Worm (Caenorhabditis elegans) whole organism, L3 larva: ENCODE data around the gene irk-1.

Source experiments
- R02D3.7 ChIP-seq: fragments of 150-350 bp; optimal IDR thresholded peaks from 2 replicates; lab custom pipeline; 2014; ENCODE audit warnings: missing biosample characterization, missing genetic modification characterization
- ZK546.5 ChIP-seq: sonication (generic microtip); optimal IDR thresholded peaks from 2 replicates; lab custom pipeline; 2017; ENCODE audit warnings: missing biosample characterization, missing genetic modification characterization
- aly-2 ChIP-seq: fragments of 150-350 bp; optimal IDR thresholded peaks from 2 replicates; lab custom pipeline; 2014; ENCODE audit warnings: missing biosample characterization, missing genetic modification characterization
- ama-1 ChIP-seq: fragments of 150-350 bp; optimal IDR thresholded peaks from 2 replicates; lab custom pipeline; 2018
- ceh-16 ChIP-seq: sonication (generic microtip); optimal IDR thresholded peaks from 2 replicates; lab custom pipeline; 2017; ENCODE audit warnings: missing biosample characterization, missing genetic modification characterization
- ceh-28 ChIP-seq: fragments of 150-350 bp; optimal IDR thresholded peaks from 2 replicates; lab custom pipeline; 2014; ENCODE audit warnings: missing biosample characterization, missing genetic modification reagents, missing genetic modification characterization
- ceh-82 ChIP-seq: fragments of 150-350 bp; optimal IDR thresholded peaks from 2 replicates; lab custom pipeline; 2014; ENCODE audit warnings: missing biosample characterization, missing genetic modification characterization
- ceh-9 ChIP-seq: sonication (generic microtip); optimal IDR thresholded peaks from 2 replicates; lab custom pipeline; 2018; ENCODE audit warnings: missing biosample characterization, missing genetic modification characterization
- daf-12 ChIP-seq: fragments of 150-350 bp; optimal IDR thresholded peaks from 2 replicates; lab custom pipeline; 2014; ENCODE audit warnings: missing biosample characterization, missing genetic modification reagents, missing genetic modification characterization
- egl-27 ChIP-seq: sonication (generic microtip); optimal IDR thresholded peaks from 4 replicates; lab custom pipeline; 2017; ENCODE audit warnings: missing biosample characterization, missing genetic modification reagents, missing genetic modification characterization
- egl-5 ChIP-seq: fragments of 150-350 bp; optimal IDR thresholded peaks from 2 replicates; lab custom pipeline; 2017; ENCODE audit warnings: missing biosample characterization, missing genetic modification reagents, missing genetic modification characterization, inconsistent platforms
- elt-1 ChIP-seq: fragments of 150-350 bp; optimal IDR thresholded peaks from 2 replicates; lab custom pipeline; 2014; ENCODE audit warnings: missing biosample characterization, missing genetic modification characterization
- elt-2 ChIP-seq: sonication (generic microtip); optimal IDR thresholded peaks from 2 replicates; lab custom pipeline; 2016; ENCODE audit warnings: missing genetic modification reagents, mild to moderate bottlenecking, missing genetic modification characterization, missing compliant biosample characterization
- elt-3 ChIP-seq, 3 experiments: fragments of 150-350 bp in 1 of 3; sonication (generic microtip) in 2 of 3; optimal IDR thresholded peaks; 2 replicates in 2 of 3; 4 replicates in 1 of 3; lab custom pipeline; 2014 to 2017; ENCODE audit warnings: missing biosample characterization in 3 of 3, missing genetic modification characterization in 3 of 3
- eor-1 ChIP-seq, 2 experiments: fragments of 150-350 bp; optimal IDR thresholded peaks; 2 replicates each; lab custom pipeline; 2014 to 2018; ENCODE audit warnings: missing biosample characterization in 2 of 2, missing genetic modification characterization in 2 of 2
- fkh-10 ChIP-seq: sonication (generic microtip); optimal IDR thresholded peaks from 2 replicates; lab custom pipeline; 2017; ENCODE audit warnings: missing biosample characterization, missing genetic modification reagents, missing genetic modification characterization
- fkh-2 ChIP-seq: fragments of 150-350 bp; optimal IDR thresholded peaks from 2 replicates; lab custom pipeline; 2014; ENCODE audit warnings: missing biosample characterization, missing genetic modification reagents, missing genetic modification characterization
- fos-1 ChIP-seq: fragments of 150-350 bp; optimal IDR thresholded peaks from 2 replicates; lab custom pipeline; 2014; ENCODE audit warnings: missing biosample characterization, missing genetic modification characterization
- hmg-11 ChIP-seq: sonication (generic microtip); optimal IDR thresholded peaks from 2 replicates; lab custom pipeline; 2016; ENCODE audit warnings: missing genetic modification characterization, missing compliant biosample characterization
- jun-1 ChIP-seq: fragments of 150-350 bp; optimal IDR thresholded peaks from 2 replicates; lab custom pipeline; 2014; ENCODE audit warnings: missing biosample characterization, missing genetic modification reagents, missing genetic modification characterization
- lin-15B ChIP-seq: fragments of 150-350 bp; optimal IDR thresholded peaks from 2 replicates; lab custom pipeline; 2014; ENCODE audit warnings: missing biosample characterization, missing genetic modification characterization
- lin-39 ChIP-seq: fragments of 150-350 bp; optimal IDR thresholded peaks from 2 replicates; lab custom pipeline; 2018; ENCODE audit warnings: missing biosample characterization, missing genetic modification reagents, missing genetic modification characterization
- lsy-12 ChIP-seq: sonication (generic microtip); optimal IDR thresholded peaks from 2 replicates; lab custom pipeline; 2016; ENCODE audit warnings: mild to moderate bottlenecking, missing genetic modification characterization, missing compliant biosample characterization
- mdl-1 ChIP-seq: fragments of 150-350 bp; optimal IDR thresholded peaks from 2 replicates; lab custom pipeline; 2014; ENCODE audit warnings: missing biosample characterization, missing genetic modification characterization
- mml-1 ChIP-seq: fragments of 150-350 bp; sonication (generic microtip); optimal IDR thresholded peaks from 3 replicates; lab custom pipeline; 2014; ENCODE audit warnings: missing biosample characterization, missing genetic modification characterization
- nfya-1 ChIP-seq: sonication (generic microtip); optimal IDR thresholded peaks from 2 replicates; lab custom pipeline; 2017; ENCODE audit warnings: missing genetic modification characterization, mild to moderate bottlenecking, missing compliant biosample characterization, antibody characterized with exemption, moderate library complexity; ENCODE audit not compliant: insufficient read depth
- nhr-11 ChIP-seq: fragments of 150-350 bp; optimal IDR thresholded peaks from 2 replicates; lab custom pipeline; 2014; ENCODE audit warnings: missing biosample characterization, missing genetic modification characterization
- nhr-12 ChIP-seq: fragments of 150-350 bp; optimal IDR thresholded peaks from 2 replicates; lab custom pipeline; 2014; ENCODE audit warnings: missing biosample characterization, missing genetic modification characterization
- nhr-23 ChIP-seq: fragments of 150-350 bp; optimal IDR thresholded peaks from 2 replicates; lab custom pipeline; 2014; ENCODE audit warnings: missing biosample characterization, missing genetic modification reagents, missing genetic modification characterization
- nhr-237 ChIP-seq: fragments of 150-350 bp; optimal IDR thresholded peaks from 2 replicates; lab custom pipeline; 2014; ENCODE audit warnings: missing biosample characterization, missing genetic modification characterization
- nhr-25 ChIP-seq: sonication (generic microtip); optimal IDR thresholded peaks from 2 replicates; lab custom pipeline; 2017; ENCODE audit warnings: missing biosample characterization, missing genetic modification characterization
- nhr-28 ChIP-seq: fragments of 150-350 bp; optimal IDR thresholded peaks from 2 replicates; lab custom pipeline; 2014; ENCODE audit warnings: missing biosample characterization, missing genetic modification characterization
- nhr-43 ChIP-seq: sonication (generic microtip); optimal IDR thresholded peaks from 2 replicates; lab custom pipeline; 2016; ENCODE audit warnings: mild to moderate bottlenecking, missing genetic modification characterization, missing compliant biosample characterization; ENCODE audit not compliant: poor library complexity, severe bottlenecking
- nhr-67 ChIP-seq: fragments of 150-350 bp; optimal IDR thresholded peaks from 2 replicates; lab custom pipeline; 2014; ENCODE audit warnings: missing biosample characterization, missing genetic modification characterization
- nhr-76 ChIP-seq: fragments of 150-350 bp; sonication (generic microtip); optimal IDR thresholded peaks from 5 replicates; lab custom pipeline; 2014; ENCODE audit warnings: missing biosample characterization, missing genetic modification characterization
- nhr-77 ChIP-seq: fragments of 150-350 bp; optimal IDR thresholded peaks from 2 replicates; lab custom pipeline; 2014; ENCODE audit warnings: missing biosample characterization, missing genetic modification characterization
- pha-4 ChIP-seq: fragments of 150-350 bp; optimal IDR thresholded peaks from 2 replicates; lab custom pipeline; 2014; ENCODE audit warnings: missing biosample characterization, missing genetic modification reagents, missing genetic modification characterization
- pqm-1 ChIP-seq: fragments of 150-350 bp; optimal IDR thresholded peaks from 2 replicates; lab custom pipeline; 2017; ENCODE audit warnings: missing biosample characterization, missing genetic modification characterization, inconsistent platforms
- sea-2 ChIP-seq: fragments of 150-350 bp; sonication (generic microtip); optimal IDR thresholded peaks from 4 replicates; lab custom pipeline; 2014; ENCODE audit warnings: missing biosample characterization, missing genetic modification reagents, missing genetic modification characterization
- skn-1 ChIP-seq: fragments of 150-350 bp; optimal IDR thresholded peaks from 2 replicates; lab custom pipeline; 2014; ENCODE audit warnings: missing biosample characterization, missing genetic modification characterization
- snpc-4 ChIP-seq: fragments of 150-350 bp; optimal IDR thresholded peaks from 2 replicates; lab custom pipeline; 2014; ENCODE audit warnings: missing biosample characterization, missing genetic modification characterization
- tbx-2 ChIP-seq: sonication (generic microtip); optimal IDR thresholded peaks from 2 replicates; lab custom pipeline; 2016; ENCODE audit warnings: mild to moderate bottlenecking, missing genetic modification characterization, missing compliant biosample characterization
- unc-39 ChIP-seq: sonication (generic microtip); optimal IDR thresholded peaks from 4 replicates; lab custom pipeline; 2017; ENCODE audit warnings: missing biosample characterization, missing genetic modification characterization
- unc-62 ChIP-seq: fragments of 150-350 bp; sonication (generic microtip); optimal IDR thresholded peaks from 4 replicates; lab custom pipeline; 2014; ENCODE audit warnings: missing biosample characterization, missing genetic modification reagents, missing genetic modification characterization
- zag-1 ChIP-seq: fragments of 150-350 bp; optimal IDR thresholded peaks from 2 replicates; lab custom pipeline; 2014; ENCODE audit warnings: missing biosample characterization, missing genetic modification characterization
- ztf-11 ChIP-seq: fragments of 150-350 bp; optimal IDR thresholded peaks from 2 replicates; lab custom pipeline; 2014; ENCODE audit warnings: missing biosample characterization, missing genetic modification characterization
- ztf-4 ChIP-seq: fragments of 150-350 bp; optimal IDR thresholded peaks from 2 replicates; lab custom pipeline; 2014; ENCODE audit warnings: missing biosample characterization, missing genetic modification characterization

The irk-1 gene

DNA sequence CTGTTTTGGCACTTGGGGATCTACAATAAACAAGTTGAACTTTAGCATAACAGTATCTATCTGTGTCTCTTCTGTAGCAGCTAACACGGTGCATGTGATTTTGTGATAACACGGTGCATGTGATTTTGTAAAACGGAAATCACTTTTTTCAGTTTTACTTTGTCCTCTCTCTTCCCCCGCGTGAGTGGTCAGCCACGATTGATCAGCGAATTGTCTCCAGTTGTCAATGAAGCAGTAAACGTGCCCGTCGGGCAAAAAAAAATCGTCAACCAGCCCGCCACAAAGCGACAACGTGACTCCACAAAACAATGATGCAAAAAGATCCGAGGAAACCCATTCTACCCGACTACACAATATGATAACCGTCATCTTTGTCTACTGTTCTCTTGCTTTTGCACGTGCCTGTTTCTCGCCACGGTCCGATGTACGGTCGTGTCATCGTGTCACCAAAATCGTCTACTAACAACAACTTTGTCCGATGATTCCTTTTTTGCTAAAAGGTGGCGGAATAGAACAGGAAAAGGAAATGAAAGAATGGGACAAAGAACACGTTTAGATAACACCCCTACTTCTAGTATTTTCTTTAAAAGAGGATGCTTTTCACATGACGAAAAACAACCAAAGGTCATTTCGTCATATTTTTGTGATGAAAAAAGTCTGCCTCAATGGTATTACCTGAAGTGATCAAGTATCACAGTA is 28.6 kb downstream of the irk-1 start:
- TF ChIP-seq ztf-4, result peak; percentile 82
- no peak for TF ChIP-seq elt-1
- TF ChIP-seq mml-1 (tag; lab: Kevin White, UChicago), result peak; percentile 42
- no peak for TF ChIP-seq ZK546.5 (tag; lab: Kevin White, UChicago)
- no peak for TF ChIP-seq ceh-82 (tag; lab: Kevin White, UChicago)
- TF ChIP-seq ceh-28 (tag; lab: Kevin White, UChicago), result no peak
- peak; percentile 65 for TF ChIP-seq nfya-1 (tag; lab: Kevin White, UChicago)
- no peak for TF ChIP-seq lin-15B (tag; lab: Kevin White, UChicago)
- no peak for TF ChIP-seq ceh-9 (tag; lab: Kevin White, UChicago)
- TF ChIP-seq snpc-4 (tag; lab: Kevin White, UChicago), result no peak
- TF ChIP-seq tbx-2 (tag; lab: Kevin White, UChicago), result peak; percentile 75
- TF ChIP-seq fos-1, result no peak
- peak in 2 of 3 experiments; percentile 16 to 88 for TF ChIP-seq elt-3 (tag; optimal IDR thresholded peaks at IDR 0.05; lab: Kevin White, UChicago)
- no peak for TF ChIP-seq daf-12 (tag; lab: Kevin White, UChicago)
- TF ChIP-seq hmg-11 (tag; lab: Kevin White, UChicago), result no peak
- peak; percentile 53 for TF ChIP-seq unc-62 (GFP tag; lab: Kevin White, UChicago)
- no peak for TF ChIP-seq R02D3.7 (tag; lab: Kevin White, UChicago)
- TF ChIP-seq eor-1 (tag; optimal IDR thresholded peaks at IDR 0.05; lab: Kevin White, UChicago), result peak in 1 of 2 experiments; percentile 8
- TF ChIP-seq nhr-237 (tag; lab: Kevin White, UChicago), result no peak
- peak; percentile 67 for TF ChIP-seq nhr-28 (tag; lab: Kevin White, UChicago)
- TF ChIP-seq skn-1 (tag; lab: Kevin White, UChicago), result no peak
- no peak for TF ChIP-seq egl-5 (tag; lab: Kevin White, UChicago)
- TF ChIP-seq aly-2 (tag; lab: Kevin White, UChicago), result no peak
- TF ChIP-seq nhr-43 (tag; lab: Kevin White, UChicago), result peak; percentile 93
- peak; percentile 61 for TF ChIP-seq pha-4 (tag; lab: Kevin White, UChicago)
- TF ChIP-seq lsy-12 (tag; lab: Kevin White, UChicago), result peak; percentile 60
- TF ChIP-seq ceh-16, result no peak
- TF ChIP-seq sea-2 (GFP tag; lab: Kevin White, UChicago), result no peak
- no peak for TF ChIP-seq nhr-77 (tag; lab: Kevin White, UChicago)
- TF ChIP-seq mdl-1 (tag; lab: Kevin White, UChicago), result peak; percentile 96
- no peak for TF ChIP-seq nhr-11
- no peak for TF ChIP-seq lin-39
- peak; percentile 27 for TF ChIP-seq pqm-1 (tag; lab: Kevin White, UChicago)
- peak; percentile 74 for TF ChIP-seq nhr-25 (tag; lab: Kevin White, UChicago)
- no peak for TF ChIP-seq unc-39
- no peak for TF ChIP-seq egl-27
- TF ChIP-seq ama-1, result no peak
- peak; percentile 69 for TF ChIP-seq jun-1 (tag; lab: Kevin White, UChicago)
- peak; percentile 95 for TF ChIP-seq nhr-23 (tag; lab: Kevin White, UChicago)
- no peak for TF ChIP-seq ztf-11 (tag; lab: Kevin White, UChicago)
- TF ChIP-seq nhr-12 (tag; lab: Kevin White, UChicago), result no peak
- no peak for TF ChIP-seq nhr-67 (tag; lab: Kevin White, UChicago)
- no peak for TF ChIP-seq fkh-10 (GFP tag; lab: Kevin White, UChicago)
- TF ChIP-seq elt-2 (tag; lab: Kevin White, UChicago), result peak; percentile 91
- no peak for TF ChIP-seq nhr-76 (tag; lab: Kevin White, UChicago)
- TF ChIP-seq fkh-2, result no peak
- no peak for TF ChIP-seq zag-1 (tag; lab: Kevin White, UChicago)
